Worm (Caenorhabditis elegans): ENCODE measurements around the gene lbp-1.

- TF ChIP-seq F26F4.8 (GFP tag; conservative IDR thresholded peaks at IDR 0.05) (no peak), lin-15B (tag; optimal IDR thresholded peaks at IDR 0.05) (no peak), ZK546.5 (tag; optimal IDR thresholded peaks at IDR 0.05) (no peak), nhr-11 (tag; optimal IDR thresholded peaks at IDR 0.05) (no peak), D1046.2 (GFP tag; IDR thresholded peaks at IDR 0.05) (no peak), lsy-2 (tag; optimal IDR thresholded peaks at IDR 0.05) (no peak), ztf-7 (tag; optimal IDR thresholded peaks at IDR 0.05) (no peak), nhr-25 (tag; optimal IDR thresholded peaks at IDR 0.05; ENCODE audit: borderline replicate concordance, insufficient read depth) (no peak), ceh-44 (GFP tag; IDR thresholded peaks at IDR 0.05) (no peak), nhr-76 (tag; optimal IDR thresholded peaks at IDR 0.05) (no peak)
These were observed 30.2 kb downstream of the lbp-1 start, which contains the start of gene K09C4.4 for ce11 chrX:3289183-3289582.
